Worm (Caenorhabditis elegans): Measurements from ENCODE around the gene egl-44.

ce11 chrII:5957803-5958367 is 29.3 kb downstream of the egl-44 start:
- no peak for TF ChIP-seq nhr-111 (GFP tag; optimal IDR thresholded peaks at IDR 0.05)
- no peak for TF ChIP-seq jun-1 (tag; optimal IDR thresholded peaks at IDR 0.05)
- TF ChIP-seq nhr-11 (tag; optimal IDR thresholded peaks at IDR 0.05), result peak; percentile 17
- TF ChIP-seq php-3 (GFP tag; IDR thresholded peaks at IDR 0.05), result no peak
- no peak for TF ChIP-seq ama-1 (optimal IDR thresholded peaks at IDR 0.05)
- TF ChIP-seq nhr-77 (tag; optimal IDR thresholded peaks at IDR 0.05), result no peak
- TF ChIP-seq nhr-237 (tag; optimal IDR thresholded peaks at IDR 0.05), result no peak
- TF ChIP-seq R02D3.7 (tag; optimal IDR thresholded peaks at IDR 0.05), result no peak
- TF ChIP-seq ceh-28 (tag; optimal IDR thresholded peaks at IDR 0.05), result no peak

Data from whole organism, L4 larva.